Worm (Caenorhabditis elegans) whole organism, late embryonic: ENCODE measurements around the gene elp-1.
A peak's percentile ranks its signal among the peaks of the same experiment; 100 is the strongest.

Experiments used
- C08G9.2 ChIP-seq: sonication (generic microtip); optimal IDR thresholded peaks from 2 replicates; lab custom pipeline; 2016; ENCODE audit warnings: mild to moderate bottlenecking, missing genetic modification characterization, moderate library complexity, missing compliant biosample characterization
- C38D4.7 ChIP-seq: fragments of 200-800 bp; sonication (Bioruptor generic); optimal IDR thresholded peaks from 2 replicates; lab custom pipeline; 2018; ENCODE audit warnings: mild to moderate bottlenecking, missing genetic modification characterization, moderate library complexity, missing compliant biosample characterization
- F13H6.1 ChIP-seq: sonication (generic microtip); optimal IDR thresholded peaks from 2 replicates; lab custom pipeline; 2016; ENCODE audit warnings: missing genetic modification characterization, missing compliant biosample characterization
- ama-1 ChIP-seq: fragments of 150-350 bp; optimal IDR thresholded peaks from 2 replicates; lab custom pipeline; 2014
- ceh-18 ChIP-seq: sonication (generic microtip); optimal IDR thresholded peaks from 2 replicates; lab custom pipeline; 2016; ENCODE audit warnings: missing genetic modification characterization, missing compliant biosample characterization
- ceh-31 ChIP-seq: sonication (generic microtip); optimal IDR thresholded peaks from 2 replicates; lab custom pipeline; 2016; ENCODE audit warnings: missing genetic modification characterization, missing compliant biosample characterization
- ceh-45 ChIP-seq: fragments of 200-800 bp; sonication (Bioruptor generic); IDR thresholded peaks from 2 replicates; pipeline ENCODE4 v1.3.6; 2022; ENCODE audit warnings: missing genetic modification reagents, missing genetic modification characterization, missing compliant biosample characterization
- ceh-48 ChIP-seq: sonication (generic microtip); optimal IDR thresholded peaks from 2 replicates; lab custom pipeline; 2016; ENCODE audit warnings: missing genetic modification characterization, inconsistent platforms, missing compliant biosample characterization
- ceh-6 ChIP-seq: fragments of 200-800 bp; sonication (Bioruptor generic); optimal IDR thresholded peaks from 2 replicates; lab custom pipeline; 2018; ENCODE audit warnings: mild to moderate bottlenecking, missing genetic modification characterization, missing compliant biosample characterization
- dmd-4 ChIP-seq: sonication (generic microtip); optimal IDR thresholded peaks from 2 replicates; lab custom pipeline; 2016; ENCODE audit warnings: borderline replicate concordance, missing genetic modification characterization, missing compliant biosample characterization
- elt-2 ChIP-seq: sonication (generic microtip); optimal IDR thresholded peaks from 2 replicates; lab custom pipeline; 2016; ENCODE audit warnings: missing genetic modification reagents, missing genetic modification characterization, missing compliant biosample characterization
- elt-4 ChIP-seq: sonication (generic microtip); optimal IDR thresholded peaks from 2 replicates; lab custom pipeline; 2016; ENCODE audit warnings: missing genetic modification characterization, missing compliant biosample characterization
- ets-4 ChIP-seq: sonication (generic microtip); optimal IDR thresholded peaks from 2 replicates; lab custom pipeline; 2016; ENCODE audit warnings: missing genetic modification characterization, missing compliant biosample characterization
- fax-1 ChIP-seq: sonication (generic microtip); optimal IDR thresholded peaks from 2 replicates; lab custom pipeline; 2016; ENCODE audit warnings: missing genotype, missing genetic modification characterization, missing compliant biosample characterization
- gmeb-2 ChIP-seq: sonication (generic microtip); optimal IDR thresholded peaks from 2 replicates; lab custom pipeline; 2016; ENCODE audit warnings: missing genetic modification characterization, inconsistent platforms, missing compliant biosample characterization
- hlh-13 ChIP-seq: fragments of 200-800 bp; sonication (Bioruptor generic); optimal IDR thresholded peaks from 2 replicates; lab custom pipeline; 2018; ENCODE audit warnings: mild to moderate bottlenecking, missing genetic modification characterization, missing compliant biosample characterization
- hlh-30 ChIP-seq: sonication (generic microtip); optimal IDR thresholded peaks from 2 replicates; lab custom pipeline; 2017; ENCODE audit warnings: antibody characterized with exemption, missing genetic modification characterization, missing compliant biosample characterization; ENCODE audit not compliant: insufficient read depth
- nfya-1 ChIP-seq: sonication (generic microtip); optimal IDR thresholded peaks from 2 replicates; lab custom pipeline; 2017; ENCODE audit warnings: missing genetic modification characterization, mild to moderate bottlenecking, missing compliant biosample characterization, antibody characterized with exemption, moderate library complexity
- nhr-11 ChIP-seq: fragments of 150-350 bp; optimal IDR thresholded peaks from 2 replicates; lab custom pipeline; 2014; ENCODE audit warnings: missing biosample characterization, missing genetic modification characterization
- npax-4 ChIP-seq: sonication (generic microtip); optimal IDR thresholded peaks from 2 replicates; lab custom pipeline; 2016; ENCODE audit warnings: missing genetic modification characterization, missing compliant biosample characterization
- odd-2 ChIP-seq: sonication (generic microtip); optimal IDR thresholded peaks from 2 replicates; lab custom pipeline; 2017; ENCODE audit warnings: antibody characterized with exemption, mild to moderate bottlenecking, missing genetic modification characterization, missing compliant biosample characterization
- pag-3 ChIP-seq: sonication (generic microtip); optimal IDR thresholded peaks from 2 replicates; lab custom pipeline; 2016; ENCODE audit warnings: missing compliant biosample characterization, missing genetic modification characterization, borderline replicate concordance
- pax-1 ChIP-seq: fragments of 150-350 bp; optimal IDR thresholded peaks from 2 replicates; lab custom pipeline; 2014; ENCODE audit warnings: missing biosample characterization, missing genetic modification characterization
- pha-2 ChIP-seq: sonication (generic microtip); optimal IDR thresholded peaks from 2 replicates; lab custom pipeline; 2017; ENCODE audit warnings: mild to moderate bottlenecking, missing genetic modification characterization, missing compliant biosample characterization
- pha-4 ChIP-seq: fragments of 150-350 bp; optimal IDR thresholded peaks from 2 replicates; lab custom pipeline; 2018; ENCODE audit warnings: missing biosample characterization, missing genetic modification reagents, missing genetic modification characterization
- pros-1 ChIP-seq: fragments of 150-350 bp; optimal IDR thresholded peaks from 2 replicates; lab custom pipeline; 2014; ENCODE audit warnings: missing biosample characterization, missing genetic modification reagents, missing genetic modification characterization
- ref-2 ChIP-seq: sonication (generic microtip); optimal IDR thresholded peaks from 2 replicates; lab custom pipeline; 2016; ENCODE audit warnings: missing genetic modification characterization, missing compliant biosample characterization
- rnt-1 ChIP-seq: sonication (generic microtip); optimal IDR thresholded peaks from 2 replicates; lab custom pipeline; 2016; ENCODE audit warnings: missing genetic modification characterization, missing compliant biosample characterization
- sox-2 ChIP-seq: fragments of 200-800 bp; sonication (Bioruptor generic); IDR thresholded peaks from 2 replicates; pipeline ENCODE4 v1.3.6; 2022; ENCODE audit warnings: missing genetic modification reagents, missing genetic modification characterization, missing compliant biosample characterization
- sox-4 ChIP-seq: sonication (generic microtip); optimal IDR thresholded peaks from 2 replicates; lab custom pipeline; 2017; ENCODE audit warnings: mild to moderate bottlenecking, missing genetic modification characterization, inconsistent platforms, missing compliant biosample characterization
- tbx-2 ChIP-seq: sonication (generic microtip); optimal IDR thresholded peaks from 2 replicates; lab custom pipeline; 2016; ENCODE audit warnings: missing genetic modification characterization, missing compliant biosample characterization
- unc-42 ChIP-seq: sonication (generic microtip); optimal IDR thresholded peaks from 2 replicates; lab custom pipeline; 2016; ENCODE audit warnings: missing genotype, missing genetic modification characterization, missing compliant biosample characterization
- unc-55 ChIP-seq: sonication (generic microtip); optimal IDR thresholded peaks from 2 replicates; lab custom pipeline; 2017; ENCODE audit warnings: missing biosample characterization, missing genetic modification reagents, missing genetic modification characterization
- unc-86 ChIP-seq: sonication (generic microtip); optimal IDR thresholded peaks from 2 replicates; lab custom pipeline; 2016; ENCODE audit warnings: missing genetic modification characterization, missing compliant biosample characterization
- zip-5 ChIP-seq: sonication (generic microtip); optimal IDR thresholded peaks from 2 replicates; lab custom pipeline; 2016; ENCODE audit warnings: missing genetic modification characterization, missing compliant biosample characterization

The elp-1 gene

DNA sequence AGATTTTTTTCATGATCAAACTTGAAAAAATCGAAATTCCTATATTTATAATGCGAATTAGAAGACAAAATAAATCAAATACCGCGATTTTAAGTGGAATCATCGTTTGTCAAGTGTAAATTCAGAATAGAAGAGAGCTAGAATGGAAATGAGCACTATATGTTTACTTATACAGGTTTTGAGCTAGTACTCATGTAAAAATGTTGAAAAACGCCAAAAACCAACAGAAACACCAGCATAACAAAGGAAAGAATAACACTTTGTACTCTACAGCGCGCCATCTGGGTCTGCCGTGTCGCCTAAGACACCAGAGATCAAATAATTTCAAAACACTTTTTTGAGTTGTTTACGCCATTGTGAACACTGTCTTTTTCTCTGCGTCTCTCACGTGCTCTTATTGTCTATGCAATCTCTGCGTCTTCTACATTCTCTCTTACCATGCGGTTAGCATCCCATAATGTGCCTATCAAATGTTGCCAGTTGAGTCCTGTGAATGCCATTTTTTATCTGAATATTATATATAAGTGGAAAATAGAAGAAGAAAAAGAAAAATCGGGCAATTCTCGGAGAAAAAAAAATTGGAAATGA, 41.1 kb downstream of the elp-1 start, which contains the start of gene ipla-3:
TSS of gene ipla-3 (minus strand) at position 510 of the 588 bp plus-strand sequence.
- no peak for TF ChIP-seq npax-4
- TF ChIP-seq nfya-1 (tag; lab: Kevin White, UChicago), result peak; percentile 7
- TF ChIP-seq unc-55 (GFP tag; lab: Kevin White, UChicago), result peak; percentile 63
- TF ChIP-seq rnt-1 (tag; lab: Kevin White, UChicago), result peak; percentile 17
- no peak for TF ChIP-seq unc-86
- TF ChIP-seq ceh-18 (tag; lab: Kevin White, UChicago), result no peak
- peak; percentile 79 for TF ChIP-seq sox-2
- TF ChIP-seq pha-2 (tag; lab: Kevin White, UChicago), result peak; percentile 71
- TF ChIP-seq elt-2, result peak; percentile 19
- peak; percentile 23 for TF ChIP-seq tbx-2 (tag; lab: Kevin White, UChicago)

DNA sequence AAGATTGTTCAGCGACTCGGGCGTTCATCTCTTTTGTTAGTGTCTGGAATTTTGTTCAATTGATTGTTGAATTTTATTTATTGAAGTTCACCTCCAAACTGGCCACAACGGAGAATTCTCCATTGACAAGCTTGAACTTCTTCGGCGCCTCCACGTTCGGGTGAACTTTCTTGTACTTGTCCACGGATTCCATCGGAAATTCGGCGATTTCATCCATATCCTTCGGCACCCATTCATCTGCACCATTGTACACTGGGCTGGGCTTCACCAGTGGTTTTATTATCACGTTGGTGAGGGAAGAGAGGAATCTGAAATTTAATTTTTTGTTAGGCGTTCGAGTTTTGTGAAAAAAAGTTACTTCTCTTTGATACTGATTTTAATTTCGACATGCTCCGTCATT, 42.5 kb downstream of the elp-1 start:
- TF ChIP-seq pros-1 (tag; lab: Kevin White, UChicago) (no peak), pag-3 (tag; lab: Kevin White, UChicago) (no peak), hlh-30 (tag; lab: Kevin White, UChicago) (no peak), C08G9.2 (no peak), ceh-31 (no peak), ceh-45 (GFP tag; lab: Robert Waterston, UW) (no peak), gmeb-2 (no peak), pax-1 (tag; lab: Kevin White, UChicago) (no peak), ama-1 (lab: Kevin White, UChicago) (no peak), ceh-48 (tag; lab: Kevin White, UChicago) (no peak)

DNA sequence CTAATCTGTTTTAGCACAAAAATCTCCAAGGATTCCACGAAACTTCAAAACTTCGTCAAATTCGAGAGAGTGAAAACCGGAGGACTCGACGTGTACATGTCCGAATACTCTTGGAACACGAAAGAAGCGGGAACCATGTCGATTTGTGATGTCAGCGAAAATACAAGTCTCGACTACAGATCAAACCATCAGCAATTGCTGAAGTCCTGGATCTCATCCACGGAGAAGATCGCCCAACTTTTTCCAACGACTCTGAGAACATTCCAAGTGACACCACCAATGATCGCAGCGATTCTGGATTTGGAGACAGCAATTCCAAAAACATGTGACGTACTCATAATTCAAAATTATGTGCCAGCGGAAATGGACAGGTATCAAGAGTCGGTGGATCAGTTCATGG, 47.5 kb downstream of the elp-1 start:
- TF ChIP-seq unc-42 (tag; lab: Kevin White, UChicago), result no peak
- no peak for TF ChIP-seq elt-4
- no peak for TF ChIP-seq dmd-4 (tag; lab: Kevin White, UChicago)
- no peak for TF ChIP-seq odd-2 (tag; lab: Kevin White, UChicago)
- no peak for TF ChIP-seq pros-1 (tag; lab: Kevin White, UChicago)
- TF ChIP-seq zip-5 (tag; lab: Kevin White, UChicago), result no peak
- no peak for TF ChIP-seq ceh-48 (tag; lab: Kevin White, UChicago)
- no peak for TF ChIP-seq sox-4
- TF ChIP-seq pax-1 (tag; lab: Kevin White, UChicago), result no peak
- no peak for TF ChIP-seq pha-4 (tag; lab: Kevin White, UChicago)
- TF ChIP-seq ceh-18 (tag; lab: Kevin White, UChicago), result no peak
- TF ChIP-seq F13H6.1 (tag; lab: Kevin White, UChicago), result no peak
- no peak for TF ChIP-seq ets-4 (tag; lab: Kevin White, UChicago)
- TF ChIP-seq unc-86, result no peak

DNA sequence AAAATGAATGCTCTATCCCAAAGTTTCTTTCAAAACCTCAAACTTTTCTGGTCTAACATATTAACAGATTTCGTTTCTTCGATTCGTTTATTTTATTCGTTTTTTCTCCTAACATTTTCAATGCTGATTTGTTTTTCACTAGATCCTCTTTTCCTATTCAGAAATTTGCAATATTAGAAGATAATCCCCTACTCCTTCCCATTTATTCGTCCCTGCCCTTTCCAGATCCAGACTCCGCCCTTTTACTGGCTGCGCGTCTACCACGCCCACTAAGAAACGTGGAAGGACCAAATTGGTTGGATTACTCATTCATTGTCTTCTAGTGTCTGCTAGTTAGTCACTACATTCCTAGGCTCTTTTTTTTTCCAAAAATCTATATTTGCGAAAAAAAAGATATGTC, 48.0 kb downstream of the elp-1 start, which contains the start of gene Y44A6C.2:
TSS of gene Y44A6C.2 (plus strand) at position 301 of the 400 bp plus-strand sequence.
- no peak for TF ChIP-seq ceh-48 (tag; lab: Kevin White, UChicago)
- no peak for TF ChIP-seq pax-1 (tag; lab: Kevin White, UChicago)
- TF ChIP-seq ets-4 (tag; lab: Kevin White, UChicago), result no peak
- no peak for TF ChIP-seq C38D4.7 (GFP tag; lab: Kevin White, UChicago)
- no peak for TF ChIP-seq ama-1 (lab: Kevin White, UChicago)
- TF ChIP-seq pha-4 (tag; lab: Kevin White, UChicago), result no peak
- TF ChIP-seq ref-2 (tag; lab: Kevin White, UChicago), result no peak
- no peak for TF ChIP-seq fax-1 (tag; lab: Kevin White, UChicago)
- TF ChIP-seq hlh-13 (GFP tag; lab: Kevin White, UChicago), result no peak
- TF ChIP-seq ceh-18 (tag; lab: Kevin White, UChicago), result no peak
- TF ChIP-seq gmeb-2, result no peak
- TF ChIP-seq nhr-11 (tag; lab: Kevin White, UChicago), result no peak
- no peak for TF ChIP-seq ceh-6 (GFP tag; lab: Kevin White, UChicago)
- TF ChIP-seq F13H6.1 (tag; lab: Kevin White, UChicago), result no peak
